Worm (Caenorhabditis elegans) whole organism, L1 larva: ENCODE measurements around the gene Y71H2B.8.

Source experiments
- ama-1 ChIP-seq: fragments of 150-350 bp; optimal IDR thresholded peaks from 2 replicates; lab custom pipeline; 2014
- blmp-1 ChIP-seq: fragments of 150-350 bp; optimal IDR thresholded peaks from 2 replicates; lab custom pipeline; 2014; ENCODE audit warnings: missing biosample characterization, missing genetic modification characterization
- ceh-90 ChIP-seq: sonication (generic microtip); optimal IDR thresholded peaks from 2 replicates; lab custom pipeline; 2016; ENCODE audit warnings: missing genetic modification characterization, missing compliant biosample characterization
- ces-1 ChIP-seq: fragments of 150-350 bp; optimal IDR thresholded peaks from 2 replicates; lab custom pipeline; 2014; ENCODE audit warnings: missing biosample characterization, missing genetic modification reagents, missing genetic modification characterization
- egl-27 ChIP-seq, 2 experiments: fragments of 150-350 bp in 1 of 2; sonication (generic microtip); optimal IDR thresholded peaks; 3 replicates each; lab custom pipeline; 2017 to 2018; ENCODE audit warnings: missing biosample characterization in 2 of 2, missing genetic modification characterization in 2 of 2, missing genetic modification reagents in 2 of 2
- jun-1 ChIP-seq: fragments of 150-350 bp; optimal IDR thresholded peaks from 2 replicates; lab custom pipeline; 2014; ENCODE audit warnings: missing biosample characterization, missing genetic modification reagents, missing genetic modification characterization
- lin-13 ChIP-seq: fragments of 150-350 bp; optimal IDR thresholded peaks from 2 replicates; lab custom pipeline; 2014; ENCODE audit warnings: missing biosample characterization, missing genetic modification reagents, missing genetic modification characterization
- lin-15B ChIP-seq: fragments of 150-350 bp; sonication (generic microtip); optimal IDR thresholded peaks from 3 replicates; lab custom pipeline; 2014; ENCODE audit warnings: missing biosample characterization, missing genetic modification characterization
- lsy-2 ChIP-seq, 2 experiments: fragments of 150-350 bp; optimal IDR thresholded peaks; 2 replicates each; lab custom pipeline; 2014; ENCODE audit warnings: missing biosample characterization in 2 of 2, missing genetic modification characterization in 2 of 2
- nhr-12 ChIP-seq: sonication (generic microtip); optimal IDR thresholded peaks from 2 replicates; lab custom pipeline; 2017; ENCODE audit warnings: missing biosample characterization, missing genetic modification characterization
- nhr-85 ChIP-seq: sonication (generic microtip); peaks from one replicate; lab custom pipeline; 2016; ENCODE audit warnings: missing genetic modification characterization, inconsistent platforms, missing compliant biosample characterization
- pqm-1 ChIP-seq: sonication (generic microtip); optimal IDR thresholded peaks from 3 replicates; lab custom pipeline; 2017; ENCODE audit warnings: missing biosample characterization, missing genetic modification characterization
- snpc-4 ChIP-seq: fragments of 150-350 bp; optimal IDR thresholded peaks from 2 replicates; lab custom pipeline; 2014; ENCODE audit warnings: missing biosample characterization, missing genetic modification characterization
- zip-4 ChIP-seq: fragments of 200-800 bp; sonication (Bioruptor generic); optimal IDR thresholded peaks from 2 replicates; lab custom pipeline; 2018; ENCODE audit warnings: mild to moderate bottlenecking, missing genetic modification characterization, moderate library complexity, missing compliant biosample characterization

DNA sequence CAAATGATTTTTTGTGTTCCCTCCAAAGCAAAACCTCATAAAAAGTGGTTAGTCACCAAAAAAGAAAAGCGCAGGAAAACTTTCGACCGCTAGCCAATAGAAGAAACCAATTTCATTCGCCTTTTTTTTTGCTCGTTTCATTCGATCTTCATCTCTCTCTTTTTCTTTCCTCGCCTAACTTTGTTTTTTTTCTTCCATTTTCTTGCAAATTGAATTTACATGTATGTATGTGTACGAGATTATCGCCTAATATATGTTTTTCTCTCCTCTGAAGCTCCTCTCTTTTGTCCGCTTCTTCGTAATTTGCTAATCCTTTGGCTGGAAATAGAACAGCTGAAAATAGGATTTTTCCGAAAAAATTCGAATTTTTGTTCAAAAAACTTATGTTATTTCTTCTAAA lies 26.7 kb upstream of the Y71H2B.8 start:
- TF ChIP-seq pqm-1 (tag; lab: Kevin White, UChicago): no peak
- no peak for TF ChIP-seq snpc-4 (tag; lab: Kevin White, UChicago)
- TF ChIP-seq ces-1 (GFP tag; lab: Kevin White, UChicago): peak; percentile 15
- no peak for TF ChIP-seq zip-4 (GFP tag; lab: Kevin White, UChicago)
- TF ChIP-seq nhr-12 (tag; lab: Kevin White, UChicago): no peak
- TF ChIP-seq nhr-85 (tag; lab: Kevin White, UChicago): peak; percentile 8
- no peak for TF ChIP-seq lin-15B (tag; lab: Kevin White, UChicago)
- TF ChIP-seq egl-27 (tag; optimal IDR thresholded peaks at IDR 0.05; lab: Kevin White, UChicago): no peak
- no peak for TF ChIP-seq lsy-2 (tag; optimal IDR thresholded peaks at IDR 0.05; lab: Kevin White, UChicago)
- TF ChIP-seq lin-13: no peak
- TF ChIP-seq ama-1 (lab: Kevin White, UChicago): no peak
- no peak for TF ChIP-seq jun-1
- TF ChIP-seq ceh-90 (tag; lab: Kevin White, UChicago): no peak
- TF ChIP-seq blmp-1 (tag; lab: Kevin White, UChicago): no peak
